Fruit fly (Drosophila melanogaster) Kc167 (cell line): ENCODE data around the gene CG43407.

ENCODE experiments used
- Myc ChIP-seq: fragments of >200 bp; optimal IDR thresholded peaks from 2 replicates; lab custom pipeline; 2017; ENCODE audit warnings: missing external identifiers
- h ChIP-seq: fragments of >200 bp; optimal IDR thresholded peaks from 3 replicates; lab custom pipeline; 2018; ENCODE audit warnings: missing external identifiers
- insv ChIP-seq: fragments of >200 bp; optimal IDR thresholded peaks from 3 replicates; lab custom pipeline; 2018; ENCODE audit warnings: missing external identifiers
- psq ChIP-seq: fragments of >200 bp; optimal IDR thresholded peaks from 2 replicates; lab custom pipeline; 2017; ENCODE audit warnings: missing external identifiers
- ttk ChIP-seq: sonication (Bioruptor generic); optimal IDR thresholded peaks from 2 replicates; lab custom pipeline; 2017; ENCODE audit warnings: missing external identifiers

dm6 chr3L:19032676-19033075 lies 20.5 kb downstream of the CG43407 start:
- TF ChIP-seq Myc (no peak), ttk (lab: Kevin White, UChicago) (no peak), insv (no peak), h (lab: Kevin White, UChicago) (no peak), psq (lab: Kevin White, UChicago) (no peak)
